Worm (Caenorhabditis elegans) whole organism, L2 larva: Measurements from ENCODE around the gene R160.5.

Experiments used
- C34F6.9 ChIP-seq: fragments of 150-350 bp; optimal IDR thresholded peaks from 2 replicates; lab custom pipeline; 2014; ENCODE audit warnings: missing biosample characterization, missing genetic modification characterization
- Y55F3AM.14 ChIP-seq: fragments of 200-800 bp; sonication (Bioruptor generic); optimal IDR thresholded peaks from 2 replicates; lab custom pipeline; 2018; ENCODE audit warnings: mild to moderate bottlenecking, missing genetic modification characterization, missing compliant biosample characterization
- ZK546.5 ChIP-seq: sonication (generic microtip); optimal IDR thresholded peaks from 2 replicates; lab custom pipeline; 2017; ENCODE audit warnings: missing biosample characterization, missing genetic modification characterization
- alr-1 ChIP-seq: fragments of 150-350 bp; optimal IDR thresholded peaks from 2 replicates; lab custom pipeline; 2014; ENCODE audit warnings: missing biosample characterization, missing genetic modification characterization
- blmp-1 ChIP-seq: sonication (generic microtip); optimal IDR thresholded peaks from 2 replicates; lab custom pipeline; 2017; ENCODE audit warnings: missing genetic modification characterization, mild to moderate bottlenecking, missing compliant biosample characterization, antibody characterized with exemption, moderate library complexity; ENCODE audit not compliant: insufficient read depth
- ceh-16 ChIP-seq: fragments of 150-350 bp; optimal IDR thresholded peaks from 2 replicates; lab custom pipeline; 2014; ENCODE audit warnings: missing biosample characterization, missing genetic modification characterization
- ceh-82 ChIP-seq: fragments of 150-350 bp; optimal IDR thresholded peaks from 2 replicates; lab custom pipeline; 2014; ENCODE audit warnings: missing biosample characterization, missing genetic modification characterization
- dmd-4 ChIP-seq: sonication (generic microtip); optimal IDR thresholded peaks from 2 replicates; lab custom pipeline; 2017; ENCODE audit warnings: missing biosample characterization, missing genetic modification characterization
- egl-27 ChIP-seq: sonication (generic microtip); optimal IDR thresholded peaks from 3 replicates; lab custom pipeline; 2017; ENCODE audit warnings: missing biosample characterization, missing genetic modification reagents, missing genetic modification characterization
- elt-3 ChIP-seq: sonication (generic microtip); optimal IDR thresholded peaks from 2 replicates; lab custom pipeline; 2017; ENCODE audit warnings: missing biosample characterization, missing genetic modification characterization
- gmeb-1 ChIP-seq: fragments of 150-350 bp; optimal IDR thresholded peaks from 2 replicates; lab custom pipeline; 2014; ENCODE audit warnings: missing biosample characterization, missing genetic modification characterization
- lin-11 ChIP-seq: fragments of 150-350 bp; sonication (generic microtip); optimal IDR thresholded peaks from 2 replicates; lab custom pipeline; 2014; ENCODE audit warnings: missing biosample characterization, missing genetic modification characterization, inconsistent platforms, mixed read lengths
- lin-13 ChIP-seq: fragments of 150-350 bp; optimal IDR thresholded peaks from 2 replicates; lab custom pipeline; 2014; ENCODE audit warnings: missing biosample characterization, missing genetic modification reagents, missing genetic modification characterization
- mab-5 ChIP-seq: fragments of 150-350 bp; optimal IDR thresholded peaks from 2 replicates; lab custom pipeline; 2014; ENCODE audit warnings: missing biosample characterization, missing genetic modification characterization
- mbf-1 ChIP-seq: sonication (generic microtip); optimal IDR thresholded peaks from 2 replicates; lab custom pipeline; 2017; ENCODE audit warnings: missing biosample characterization, missing genetic modification characterization
- mdl-1 ChIP-seq, 2 experiments: fragments of 150-350 bp in 1 of 2; sonication (generic microtip) in 1 of 2; optimal IDR thresholded peaks; 2 replicates each; lab custom pipeline; 2017; ENCODE audit warnings: missing biosample characterization in 2 of 2, missing genetic modification characterization in 2 of 2
- nhr-10 ChIP-seq: sonication (generic microtip); optimal IDR thresholded peaks from 2 replicates; lab custom pipeline; 2017; ENCODE audit warnings: missing biosample characterization, missing genetic modification characterization
- nhr-11 ChIP-seq: fragments of 150-350 bp; optimal IDR thresholded peaks from 2 replicates; lab custom pipeline; 2014; ENCODE audit warnings: missing biosample characterization, missing genetic modification characterization
- nhr-12 ChIP-seq: fragments of 150-350 bp; optimal IDR thresholded peaks from 2 replicates; lab custom pipeline; 2014; ENCODE audit warnings: missing biosample characterization, missing genetic modification characterization
- nhr-129 ChIP-seq: fragments of 150-350 bp; optimal IDR thresholded peaks from 2 replicates; lab custom pipeline; 2014; ENCODE audit warnings: missing biosample characterization, missing genetic modification characterization
- nhr-21 ChIP-seq: fragments of 150-350 bp; optimal IDR thresholded peaks from 2 replicates; lab custom pipeline; 2014; ENCODE audit warnings: missing biosample characterization, missing genetic modification characterization
- nhr-23 ChIP-seq: fragments of 150-350 bp; optimal IDR thresholded peaks from 2 replicates; lab custom pipeline; 2014; ENCODE audit warnings: missing biosample characterization, missing genetic modification reagents, missing genetic modification characterization
- peb-1 ChIP-seq: fragments of 150-350 bp; optimal IDR thresholded peaks from 2 replicates; lab custom pipeline; 2014; ENCODE audit warnings: missing biosample characterization, missing genetic modification characterization
- skn-1 ChIP-seq: sonication (generic microtip); optimal IDR thresholded peaks from 2 replicates; lab custom pipeline; 2017; ENCODE audit warnings: missing biosample characterization, missing genetic modification characterization
- sma-3 ChIP-seq: sonication (generic microtip); optimal IDR thresholded peaks from 2 replicates; lab custom pipeline; 2016; ENCODE audit warnings: missing genetic modification reagents, missing genetic modification characterization, missing compliant biosample characterization
- sma-9 ChIP-seq, 2 experiments: fragments of 150-350 bp in 1 of 2; sonication (generic microtip) in 1 of 2; optimal IDR thresholded peaks; 2 replicates each; lab custom pipeline; 2014 to 2016; ENCODE audit warnings: missing genetic modification characterization in 2 of 2, mild to moderate bottlenecking in 1 of 2, missing biosample characterization in 1 of 2, missing compliant biosample characterization in 1 of 2, missing genetic modification reagents in 1 of 2, moderate library complexity in 1 of 2
- unc-39 ChIP-seq: fragments of 150-350 bp; optimal IDR thresholded peaks from 2 replicates; lab custom pipeline; 2014; ENCODE audit warnings: missing biosample characterization, missing genetic modification characterization
- unc-55 ChIP-seq: fragments of 150-350 bp; sonication (generic microtip); optimal IDR thresholded peaks from 3 replicates; lab custom pipeline; 2014; ENCODE audit warnings: missing biosample characterization, missing genetic modification reagents, missing genetic modification characterization
- zag-1 ChIP-seq: fragments of 150-350 bp; optimal IDR thresholded peaks from 2 replicates; lab custom pipeline; 2014; ENCODE audit warnings: missing biosample characterization, missing genetic modification characterization
- ztf-1 ChIP-seq: fragments of 200-800 bp; sonication (Bioruptor generic); conservative IDR thresholded peaks from 2 replicates; pipeline ENCODE4 v1.3.6; 2022; ENCODE audit warnings: missing genetic modification characterization, missing compliant biosample characterization
- ztf-11 ChIP-seq: sonication (generic microtip); optimal IDR thresholded peaks from 2 replicates; lab custom pipeline; 2017; ENCODE audit warnings: missing biosample characterization, missing genetic modification characterization

Gene R160.5

ce11 chrX:4409591-4410279 is 39.1 kb upstream of the R160.5 start:
- TF ChIP-seq nhr-12 (tag; lab: Kevin White, UChicago) = no peak
- TF ChIP-seq elt-3 = no peak
- TF ChIP-seq egl-27 (tag; lab: Kevin White, UChicago) = no peak
- TF ChIP-seq nhr-23 (tag; lab: Kevin White, UChicago) = no peak
- TF ChIP-seq dmd-4 (tag; lab: Kevin White, UChicago) = no peak
- no peak for TF ChIP-seq Y55F3AM.14 (GFP tag; lab: Kevin White, UChicago)
- no peak for TF ChIP-seq nhr-21 (tag; lab: Kevin White, UChicago)
- no peak for TF ChIP-seq peb-1
- no peak for TF ChIP-seq unc-55
- TF ChIP-seq nhr-11 (tag; lab: Kevin White, UChicago) = no peak
- TF ChIP-seq skn-1 = no peak
- no peak for TF ChIP-seq nhr-129 (tag; lab: Kevin White, UChicago)
- TF ChIP-seq mbf-1 = no peak
- no peak for TF ChIP-seq alr-1 (tag; lab: Kevin White, UChicago)
- TF ChIP-seq ztf-1 (GFP tag; lab: Robert Waterston, UW) = no peak
- TF ChIP-seq C34F6.9 (tag; lab: Kevin White, UChicago) = no peak
- no peak for TF ChIP-seq ceh-82 (tag; lab: Kevin White, UChicago)
- TF ChIP-seq, all 48 proteins: peak for 0

- TF ChIP-seq Y55F3AM.14 (GFP tag; lab: Kevin White, UChicago) = no peak
- no peak for TF ChIP-seq gmeb-1 (tag; lab: Kevin White, UChicago)
- TF ChIP-seq zag-1 (tag; lab: Kevin White, UChicago) = peak; percentile 22
- no peak for TF ChIP-seq ztf-11
- no peak for TF ChIP-seq ceh-16 (tag; lab: Kevin White, UChicago)
- peak; percentile 76 for TF ChIP-seq mab-5 (tag; lab: Kevin White, UChicago)
- TF ChIP-seq blmp-1 (tag; lab: Kevin White, UChicago) = no peak
- TF ChIP-seq lin-13 (GFP tag; lab: Kevin White, UChicago) = no peak
- TF ChIP-seq unc-55 = peak; percentile 52
These were observed 37.8 kb upstream of the R160.5 start for ce11 chrX:4408466-4408865.

ce11 chrX:4404717-4405116 is 34.1 kb upstream of the R160.5 start:
- TF ChIP-seq zag-1 (tag; lab: Kevin White, UChicago) (peak; percentile 8), blmp-1 (tag; lab: Kevin White, UChicago) (no peak), mdl-1 (tag; optimal IDR thresholded peaks at IDR 0.05; lab: Kevin White, UChicago) (peak in 1 of 2 experiments; percentile 24), ceh-16 (tag; lab: Kevin White, UChicago) (no peak), nhr-23 (tag; lab: Kevin White, UChicago) (no peak), mab-5 (tag; lab: Kevin White, UChicago) (peak; percentile 44), nhr-12 (tag; lab: Kevin White, UChicago) (no peak), Y55F3AM.14 (GFP tag; lab: Kevin White, UChicago) (no peak), unc-55 (peak; percentile 9), nhr-10 (tag; lab: Kevin White, UChicago) (no peak), dmd-4 (tag; lab: Kevin White, UChicago) (no peak), ZK546.5 (tag; lab: Kevin White, UChicago) (no peak), sma-3 (GFP tag; lab: Kevin White, UChicago) (no peak), sma-9 (GFP tag; optimal IDR thresholded peaks at IDR 0.05; lab: Kevin White, UChicago) (peak; percentile 19), sma-9 (tag; optimal IDR thresholded peaks at IDR 0.05; lab: Kevin White, UChicago) (no peak), lin-11 (tag; lab: Kevin White, UChicago) (no peak), unc-39 (tag; lab: Kevin White, UChicago) (no peak)

ce11 chrX:4402854-4403253 is 32.2 kb upstream of the R160.5 start, which contains the start of gene D1079.1:
D1079.1 (plus strand) TSS chrX:4403154.
- no peak for TF ChIP-seq lin-13 (GFP tag; lab: Kevin White, UChicago)
- peak; percentile 31 for TF ChIP-seq unc-55
- TF ChIP-seq, all 48 proteins: peak for 1

- no peak for TF ChIP-seq lin-11 (tag; lab: Kevin White, UChicago)
- no peak for TF ChIP-seq blmp-1 (tag; lab: Kevin White, UChicago)
- TF ChIP-seq mdl-1 (tag; optimal IDR thresholded peaks at IDR 0.05; lab: Kevin White, UChicago) = no peak
- no peak for TF ChIP-seq nhr-11 (tag; lab: Kevin White, UChicago)
These were observed 29.6 kb upstream of the R160.5 start for ce11 chrX:4400296-4400695.
